Fruit fly (Drosophila melanogaster) whole organism, embryonic: ENCODE measurements around the gene Nab2.

Experiments
- B-H2 ChIP-seq: fragments of 200-800 bp; sonication (Bioruptor generic); optimal IDR thresholded peaks from 2 replicates; lab custom pipeline; 2018; ENCODE audit warnings: missing biosample characterization, mild to moderate bottlenecking, missing genetic modification characterization
- Bgb ChIP-seq: fragments of 200-800 bp; sonication (Bioruptor generic); IDR thresholded peaks from 2 replicates; pipeline ENCODE4 v1.3.6; 2022; ENCODE audit warnings: missing biosample characterization, missing genetic modification characterization; ENCODE audit not compliant: partially characterized antibody
- Bteb2 ChIP-seq: fragments of 200-800 bp; sonication (Bioruptor generic); optimal IDR thresholded peaks from 2 replicates; lab custom pipeline; 2016; ENCODE audit warnings: missing biosample characterization, missing genetic modification characterization
- C15 ChIP-seq: fragments of 200-800 bp; sonication (Bioruptor generic); IDR thresholded peaks from 3 replicates; pipeline ENCODE4 v1.3.6; 2022; ENCODE audit warnings: missing biosample characterization, missing genetic modification characterization
- CG10543 ChIP-seq: fragments of 200-800 bp; sonication (Bioruptor generic); optimal IDR thresholded peaks from 3 replicates; lab custom pipeline; 2017; ENCODE audit warnings: missing biosample characterization, mild to moderate bottlenecking, missing genetic modification characterization, moderate library complexity
- CG10654 ChIP-seq: fragments of 200-800 bp; sonication (Bioruptor generic); optimal IDR thresholded peaks from 2 replicates; lab custom pipeline; 2016; ENCODE audit warnings: missing biosample characterization, missing genetic modification characterization
- CG11093 ChIP-seq: fragments of 200-800 bp; sonication (Bioruptor generic); IDR thresholded peaks from 3 replicates; pipeline ENCODE4 v1.3.6; 2022; ENCODE audit warnings: missing biosample characterization, missing genetic modification characterization
- CG12769 ChIP-seq: fragments of 200-800 bp; sonication (Bioruptor generic); optimal IDR thresholded peaks from 2 replicates; lab custom pipeline; 2019; ENCODE audit warnings: missing biosample characterization, mild to moderate bottlenecking, missing genetic modification characterization, moderate library complexity
- CG13296 ChIP-seq: fragments of 200-800 bp; sonication (Bioruptor generic); optimal IDR thresholded peaks from 3 replicates; lab custom pipeline; 2018; ENCODE audit warnings: missing biosample characterization, mild to moderate bottlenecking, missing genetic modification characterization
- CG15073 ChIP-seq: fragments of 200-800 bp; sonication (Bioruptor generic); optimal IDR thresholded peaks from 2 replicates; lab custom pipeline; 2016; ENCODE audit warnings: missing biosample characterization, missing genetic modification characterization
- CG1603 ChIP-seq: fragments of 200-800 bp; sonication (Bioruptor generic); optimal IDR thresholded peaks from 2 replicates; lab custom pipeline; 2019; ENCODE audit warnings: missing biosample characterization, mild to moderate bottlenecking, missing genetic modification characterization, moderate library complexity
- CG1832 ChIP-seq: fragments of 200-800 bp; sonication (Bioruptor generic); optimal IDR thresholded peaks from 2 replicates; lab custom pipeline; 2017; ENCODE audit warnings: missing biosample characterization, mild to moderate bottlenecking, missing genetic modification characterization, inconsistent platforms
- CG18476 ChIP-seq: fragments of 200-800 bp; sonication (Bioruptor generic); optimal IDR thresholded peaks from 2 replicates; lab custom pipeline; 2016; ENCODE audit warnings: missing biosample characterization, mild to moderate bottlenecking, missing genetic modification characterization
- CG18764 ChIP-seq: fragments of 200-800 bp; sonication (Bioruptor generic); optimal IDR thresholded peaks from 3 replicates; lab custom pipeline; 2016; ENCODE audit warnings: missing biosample characterization, missing genetic modification characterization
- CG31365 ChIP-seq: fragments of 200-800 bp; sonication (Bioruptor generic); optimal IDR thresholded peaks from 2 replicates; lab custom pipeline; 2018; ENCODE audit warnings: missing biosample characterization, mild to moderate bottlenecking, missing genetic modification characterization
- CG5180 ChIP-seq: fragments of 200-800 bp; sonication (Bioruptor generic); optimal IDR thresholded peaks from 3 replicates; lab custom pipeline; 2017; ENCODE audit warnings: missing biosample characterization, missing genetic modification characterization, mild to moderate bottlenecking, moderate library complexity, missing genetic modification reagents
- CG6689 ChIP-seq: fragments of 200-800 bp; sonication (Bioruptor generic); IDR thresholded peaks from 2 replicates; pipeline ENCODE4 v1.3.6; 2022; ENCODE audit warnings: missing biosample characterization, missing genetic modification characterization
- CG7271 ChIP-seq: fragments of 200-800 bp; sonication (Bioruptor generic); optimal IDR thresholded peaks from 2 replicates; lab custom pipeline; 2018; ENCODE audit warnings: missing biosample characterization, mild to moderate bottlenecking, missing genetic modification characterization, moderate library complexity
- CG8388 ChIP-seq: fragments of 200-800 bp; sonication (Bioruptor generic); optimal IDR thresholded peaks from 2 replicates; lab custom pipeline; 2019; ENCODE audit warnings: missing biosample characterization, mild to moderate bottlenecking, missing genetic modification characterization, moderate library complexity
- CkIIα-i1 ChIP-seq: fragments of 200-800 bp; sonication (Bioruptor generic); IDR thresholded peaks from 2 replicates; pipeline ENCODE4 v1.3.6; 2022; ENCODE audit warnings: missing biosample characterization, missing genetic modification characterization
- CrebB ChIP-seq: fragments of 200-800 bp; sonication (Bioruptor generic); optimal IDR thresholded peaks from 3 replicates; lab custom pipeline; 2018; ENCODE audit warnings: missing biosample characterization, mild to moderate bottlenecking, missing genetic modification characterization
- Dll ChIP-seq: fragments of 200-800 bp; sonication (Bioruptor generic); IDR thresholded peaks from 4 replicates; pipeline ENCODE4 v1.3.6; 2022; ENCODE audit warnings: missing biosample characterization, missing genetic modification characterization; ENCODE audit not compliant: partially characterized antibody
- Elba2 ChIP-seq: fragments of 200-800 bp; sonication (Bioruptor generic); optimal IDR thresholded peaks from 3 replicates; lab custom pipeline; 2016; ENCODE audit warnings: missing biosample characterization, missing genetic modification characterization
- Fer1 ChIP-seq: fragments of 200-800 bp; sonication (Bioruptor generic); optimal IDR thresholded peaks from 2 replicates; lab custom pipeline; 2017; ENCODE audit warnings: missing biosample characterization, mild to moderate bottlenecking, missing genetic modification characterization
- H15 ChIP-seq: fragments of 200-800 bp; sonication (Bioruptor generic); IDR thresholded peaks from 3 replicates; pipeline ENCODE4 v1.3.6; 2022; ENCODE audit warnings: missing biosample characterization, missing genetic modification characterization
- HLH3B ChIP-seq: fragments of 200-800 bp; sonication (Bioruptor generic); IDR thresholded peaks from 2 replicates; pipeline ENCODE4 v1.3.6; 2022; ENCODE audit warnings: missing biosample characterization, missing genetic modification characterization
- HLH54F ChIP-seq: fragments of 200-800 bp; sonication (Bioruptor generic); optimal IDR thresholded peaks from 3 replicates; lab custom pipeline; 2016; ENCODE audit warnings: missing biosample characterization, missing genetic modification characterization
- HmgZ ChIP-seq: fragments of 200-800 bp; sonication (Bioruptor generic); optimal IDR thresholded peaks from 2 replicates; lab custom pipeline; 2018; ENCODE audit warnings: missing biosample characterization, mild to moderate bottlenecking, missing genetic modification characterization
- Hr3 ChIP-seq: fragments of 200-800 bp; sonication (Bioruptor generic); optimal IDR thresholded peaks from 3 replicates; lab custom pipeline; 2016; ENCODE audit warnings: missing biosample characterization, missing genetic modification characterization
- Nf-YC ChIP-seq: fragments of 200-800 bp; optimal IDR thresholded peaks from 3 replicates; lab custom pipeline; 2019; ENCODE audit warnings: missing biosample characterization, mild to moderate bottlenecking, missing genetic modification characterization, moderate library complexity
- Side ChIP-seq: fragments of 200-800 bp; sonication (Bioruptor generic); optimal IDR thresholded peaks from 2 replicates; lab custom pipeline; 2016; ENCODE audit warnings: missing biosample characterization, missing genetic modification characterization
- Usf ChIP-seq: fragments of 200-800 bp; sonication (Bioruptor generic); optimal IDR thresholded peaks from 2 replicates; lab custom pipeline; 2017; ENCODE audit warnings: missing genotype, missing biosample characterization, missing genetic modification characterization
- Vsx1 ChIP-seq: fragments of 200-800 bp; sonication (Bioruptor generic); optimal IDR thresholded peaks from 2 replicates; lab custom pipeline; 2017; ENCODE audit warnings: missing biosample characterization, mild to moderate bottlenecking, missing genetic modification characterization, missing genetic modification reagents
- az2 ChIP-seq: fragments of 200-800 bp; sonication (Bioruptor generic); optimal IDR thresholded peaks from 3 replicates; lab custom pipeline; 2016; ENCODE audit warnings: missing biosample characterization, missing genetic modification characterization
- crol ChIP-seq: fragments of 200-800 bp; sonication (Bioruptor generic); IDR thresholded peaks from 2 replicates; pipeline ENCODE4 v1.3.6; 2022; ENCODE audit warnings: missing biosample characterization, missing genetic modification characterization
- danr ChIP-seq: fragments of 200-800 bp; sonication (Bioruptor generic); IDR thresholded peaks from 2 replicates; pipeline ENCODE4 v1.3.6; 2022; ENCODE audit warnings: missing biosample characterization, missing genetic modification characterization
- dimm ChIP-seq: fragments of 200-800 bp; sonication (Bioruptor generic); IDR thresholded peaks from 2 replicates; pipeline ENCODE4 v1.3.6; 2022; ENCODE audit warnings: missing biosample characterization, missing genetic modification characterization
- dysf ChIP-seq: fragments of 200-800 bp; sonication (Bioruptor generic); IDR thresholded peaks from 3 replicates; pipeline ENCODE4 v1.3.6; 2022; ENCODE audit warnings: missing biosample characterization, missing genetic modification characterization
- fru ChIP-seq: fragments of >200 bp; optimal IDR thresholded peaks from 2 replicates; lab custom pipeline; 2017
- ham ChIP-seq: fragments of 200-800 bp; sonication (Bioruptor generic); IDR thresholded peaks from 2 replicates; pipeline ENCODE4 v1.3.6; 2022; ENCODE audit warnings: missing biosample characterization, missing genetic modification characterization
- insv ChIP-seq, 2 experiments: fragments of 200-800 bp; sonication (Bioruptor generic); optimal IDR thresholded peaks; 3 replicates each; lab custom pipeline; 2016 to 2018; ENCODE audit warnings: missing biosample characterization in 2 of 2, missing genetic modification characterization in 2 of 2
- kay ChIP-seq: fragments of 200-800 bp; sonication (Bioruptor generic); optimal IDR thresholded peaks from 2 replicates; lab custom pipeline; 2016; ENCODE audit warnings: missing biosample characterization, missing genetic modification characterization
- lab ChIP-seq: fragments of 200-800 bp; sonication (Bioruptor generic); optimal IDR thresholded peaks from 3 replicates; lab custom pipeline; 2017; ENCODE audit warnings: missing biosample characterization, missing genetic modification characterization, mild to moderate bottlenecking, moderate library complexity, missing genetic modification reagents
- mirr ChIP-seq: fragments of 200-800 bp; sonication (Bioruptor generic); optimal IDR thresholded peaks from 3 replicates; lab custom pipeline; 2018; ENCODE audit warnings: missing biosample characterization, mild to moderate bottlenecking, missing genetic modification characterization
- psq ChIP-seq: fragments of 200-800 bp; sonication (Bioruptor generic); optimal IDR thresholded peaks from 2 replicates; lab custom pipeline; 2017; ENCODE audit warnings: missing biosample characterization, missing genetic modification characterization
- sd ChIP-seq: fragments of 200-800 bp; sonication (Bioruptor generic); optimal IDR thresholded peaks from 3 replicates; lab custom pipeline; 2018; ENCODE audit warnings: missing biosample characterization, mild to moderate bottlenecking, missing genetic modification characterization, moderate library complexity
- sens-2 ChIP-seq: fragments of 200-800 bp; sonication (Bioruptor generic); IDR thresholded peaks from 2 replicates; pipeline ENCODE4 v1.3.6; 2022; ENCODE audit warnings: missing biosample characterization, missing genetic modification characterization
- seq ChIP-seq: fragments of 200-800 bp; sonication (Bioruptor generic); IDR thresholded peaks from 2 replicates; pipeline ENCODE4 v1.3.6; 2022; ENCODE audit warnings: missing biosample characterization, missing genetic modification characterization
- stwl ChIP-seq: fragments of 200-800 bp; sonication (Bioruptor generic); optimal IDR thresholded peaks from 3 replicates; lab custom pipeline; 2018; ENCODE audit warnings: missing biosample characterization, mild to moderate bottlenecking, missing genetic modification characterization, moderate library complexity
- ttk ChIP-seq: fragments of 200-800 bp; sonication (Bioruptor generic); IDR thresholded peaks from 2 replicates; pipeline ENCODE4 v2.1.2; 2022; ENCODE audit warnings: missing biosample characterization, missing genetic modification characterization
- twi ChIP-seq: fragments of 200-800 bp; optimal IDR thresholded peaks from 2 replicates; lab custom pipeline; 2019; ENCODE audit warnings: missing biosample characterization, mild to moderate bottlenecking, missing genetic modification characterization, moderate library complexity
- vvl ChIP-seq: fragments of 200-800 bp; sonication (Bioruptor generic); IDR thresholded peaks from 2 replicates; pipeline ENCODE4 v1.3.6; 2022; ENCODE audit warnings: missing biosample characterization, missing genetic modification characterization
- zfh2 ChIP-seq: fragments of 200-800 bp; sonication (Bioruptor generic); optimal IDR thresholded peaks from 2 replicates; lab custom pipeline; 2016; ENCODE audit warnings: missing biosample characterization, missing genetic modification characterization

Gene Nab2

dm6 chr3R:24279291-24279690 is 38.9 kb downstream of the Nab2 start, which contains the start of gene shps (continued):
- TF ChIP-seq az2 (GFP tag; lab: Kevin White, UChicago) (no peak), vvl (GFP tag; lab: Robert Waterston, UW) (no peak), Vsx1 (no peak), CG31365 (tag; lab: Kevin White, UChicago) (no peak), sens-2 (GFP tag; lab: Robert Waterston, UW) (no peak), Elba2 (GFP tag; lab: Kevin White, UChicago) (no peak), Dll (no peak; the same call in none of the 4 replicates), Usf (no peak), kay (GFP tag; lab: Kevin White, UChicago) (no peak), CG18476 (GFP tag; lab: Kevin White, UChicago) (no peak), fru (no peak), seq (no peak), B-H2 (no peak), insv (GFP tag; optimal IDR thresholded peaks at IDR 0.05; lab: Kevin White, UChicago) (no peak), HLH3B (no peak), CG18764 (no peak), CG10654 (GFP tag; lab: Kevin White, UChicago) (no peak), CG1832 (no peak), HmgZ (tag; lab: Kevin White, UChicago) (peak; percentile 36), sd (tag; lab: Kevin White, UChicago) (no peak), Bteb2 (GFP tag; lab: Kevin White, UChicago) (no peak), danr (GFP tag; lab: Robert Waterston, UW) (no peak), CkIIα-i1 (no peak), psq (GFP tag; lab: Kevin White, UChicago) (no peak), Bgb (GFP tag; lab: Robert Waterston, UW) (peak; percentile 90), CG11093 (GFP tag; lab: Robert Waterston, UW) (no peak), CG1603 (peak; percentile 3), mirr (GFP tag; lab: Kevin White, UChicago) (no peak), dimm (no peak), ttk (GFP tag; lab: Robert Waterston, UW) (no peak), zfh2 (GFP tag; lab: Kevin White, UChicago) (no peak), CG5180 (GFP tag; lab: Kevin White, UChicago) (no peak), ham (GFP tag; lab: Robert Waterston, UW) (no peak), lab (GFP tag; lab: Kevin White, UChicago) (no peak), dysf (GFP tag; lab: Robert Waterston, UW) (no peak), CG7271 (tag; lab: Kevin White, UChicago) (no peak), CG8388 (GFP tag; lab: Kevin White, UChicago) (no peak), H15 (GFP tag; lab: Robert Waterston, UW) (no peak), stwl (tag; lab: Kevin White, UChicago) (peak; percentile 4), Fer1 (GFP tag; lab: Kevin White, UChicago) (no peak), CG13296 (GFP tag; lab: Kevin White, UChicago) (no peak), CrebB (no peak), CG10543 (GFP tag; lab: Kevin White, UChicago) (no peak), CG12769 (tag; lab: Kevin White, UChicago) (no peak), CG15073 (GFP tag; lab: Kevin White, UChicago) (no peak), Hr3 (no peak), CG6689 (GFP tag; lab: Robert Waterston, UW) (no peak), HLH54F (GFP tag; lab: Kevin White, UChicago) (no peak), Side (no peak), crol (GFP tag; lab: Robert Waterston, UW) (no peak), Nf-YC (tag; lab: Kevin White, UChicago) (no peak), C15 (no peak), twi (tag; lab: Kevin White, UChicago) (no peak)
